Worm (Caenorhabditis elegans) whole organism, L1 larva: ENCODE measurements around the gene srbc-2.

Source experiments
- C04F5.9 ChIP-seq: sonication (generic microtip); optimal IDR thresholded peaks from 2 replicates; lab custom pipeline; 2016; ENCODE audit warnings: missing genetic modification characterization, missing compliant biosample characterization
- C16A3.4 ChIP-seq: fragments of 150-350 bp; optimal IDR thresholded peaks from 2 replicates; lab custom pipeline; 2014; ENCODE audit warnings: missing biosample characterization, missing genetic modification characterization
- C34B4.2 ChIP-seq: sonication (generic microtip); optimal IDR thresholded peaks from 2 replicates; lab custom pipeline; 2017; ENCODE audit warnings: mild to moderate bottlenecking, missing genetic modification characterization, missing compliant biosample characterization
- F16B12.6 ChIP-seq: fragments of 150-350 bp; optimal IDR thresholded peaks from 2 replicates; lab custom pipeline; 2014; ENCODE audit warnings: missing biosample characterization, missing genetic modification characterization
- aha-1 ChIP-seq: fragments of 150-350 bp; optimal IDR thresholded peaks from 2 replicates; lab custom pipeline; 2014; ENCODE audit warnings: missing biosample characterization, missing genetic modification characterization
- aly-2 ChIP-seq: fragments of 150-350 bp; optimal IDR thresholded peaks from 2 replicates; lab custom pipeline; 2014; ENCODE audit warnings: missing biosample characterization, missing genetic modification characterization
- ama-1 ChIP-seq: fragments of 150-350 bp; optimal IDR thresholded peaks from 2 replicates; lab custom pipeline; 2014
- blmp-1 ChIP-seq: fragments of 150-350 bp; optimal IDR thresholded peaks from 2 replicates; lab custom pipeline; 2014; ENCODE audit warnings: missing biosample characterization, missing genetic modification characterization
- ceh-63 ChIP-seq: fragments of 200-800 bp; sonication (Bioruptor generic); optimal IDR thresholded peaks from 2 replicates; lab custom pipeline; 2018; ENCODE audit warnings: mild to moderate bottlenecking, missing genetic modification characterization, missing compliant biosample characterization
- ceh-8 ChIP-seq: fragments of 200-800 bp; sonication (Bioruptor generic); optimal IDR thresholded peaks from 2 replicates; lab custom pipeline; 2018; ENCODE audit warnings: mild to moderate bottlenecking, missing genetic modification characterization, moderate library complexity, missing compliant biosample characterization
- ceh-82 ChIP-seq, 3 experiments: fragments of 150-350 bp in 1 of 3; sonication (generic microtip) in 2 of 3; optimal IDR thresholded peaks; 2 replicates each; lab custom pipeline; 2014 to 2017; ENCODE audit warnings: missing biosample characterization in 3 of 3, missing genetic modification characterization in 3 of 3
- ceh-88 ChIP-seq: fragments of 200-800 bp; sonication (Bioruptor generic); IDR thresholded peaks from 2 replicates; pipeline ENCODE4 v1.3.6; 2022; ENCODE audit warnings: missing genetic modification characterization, missing compliant biosample characterization
- ceh-90 ChIP-seq: sonication (generic microtip); optimal IDR thresholded peaks from 2 replicates; lab custom pipeline; 2016; ENCODE audit warnings: missing genetic modification characterization, missing compliant biosample characterization
- ces-1 ChIP-seq: fragments of 150-350 bp; optimal IDR thresholded peaks from 2 replicates; lab custom pipeline; 2014; ENCODE audit warnings: missing biosample characterization, missing genetic modification reagents, missing genetic modification characterization
- dpl-1 ChIP-seq, 3 experiments: fragments of 150-350 bp in 2 of 3; sonication (generic microtip) in 1 of 3; optimal IDR thresholded peaks; 2 replicates each; lab custom pipeline; 2014 to 2017; ENCODE audit warnings: missing biosample characterization in 3 of 3, missing genetic modification characterization in 3 of 3, missing genetic modification reagents in 3 of 3
- efl-1 ChIP-seq, 4 experiments: fragments of 150-350 bp; optimal IDR thresholded peaks in 3 of 4; peaks in 1 of 4; 1 replicate in 1 of 4; 2 replicates in 3 of 4; lab custom pipeline; 2014; ENCODE audit warnings: missing biosample characterization in 2 of 4, missing genetic modification characterization in 2 of 4, missing genetic modification reagents in 2 of 4
- efl-3 ChIP-seq: fragments of 200-800 bp; sonication (Bioruptor generic); optimal IDR thresholded peaks from 2 replicates; lab custom pipeline; 2018; ENCODE audit warnings: mild to moderate bottlenecking, missing genetic modification characterization, missing compliant biosample characterization
- egl-13 ChIP-seq: sonication (generic microtip); optimal IDR thresholded peaks from 2 replicates; lab custom pipeline; 2016; ENCODE audit warnings: missing genotype, missing genetic modification reagents, missing genetic modification characterization, missing compliant biosample characterization
- elt-2 ChIP-seq: sonication (generic microtip); optimal IDR thresholded peaks from 2 replicates; lab custom pipeline; 2016; ENCODE audit warnings: missing genetic modification characterization, mild to moderate bottlenecking, inconsistent platforms, missing compliant biosample characterization, missing genetic modification reagents
- elt-3 ChIP-seq, 6 experiments: fragments of 150-350 bp in 1 of 6; sonication (generic microtip); optimal IDR thresholded peaks; 2 replicates each; lab custom pipeline; 2017 to 2018; ENCODE audit warnings: missing biosample characterization in 6 of 6, missing genetic modification characterization in 6 of 6, inconsistent platforms in 1 of 6
- fkh-4 ChIP-seq: sonication (generic microtip); optimal IDR thresholded peaks from 2 replicates; lab custom pipeline; 2016; ENCODE audit warnings: missing compliant biosample characterization, missing genetic modification characterization, borderline replicate concordance
- fkh-8 ChIP-seq: sonication (generic microtip); optimal IDR thresholded peaks from 2 replicates; lab custom pipeline; 2016; ENCODE audit warnings: mild to moderate bottlenecking, missing genetic modification characterization, missing compliant biosample characterization
- grh-1 ChIP-seq: fragments of 200-800 bp; sonication (Bioruptor generic); IDR thresholded peaks from 2 replicates; pipeline ENCODE4 v1.3.6; 2022; ENCODE audit warnings: missing genetic modification reagents, missing genetic modification characterization, missing compliant biosample characterization
- hlh-4 ChIP-seq: sonication (generic microtip); optimal IDR thresholded peaks from 2 replicates; lab custom pipeline; 2016; ENCODE audit warnings: mild to moderate bottlenecking, missing genetic modification characterization, missing compliant biosample characterization
- hpl-2 ChIP-seq: fragments of 150-350 bp; optimal IDR thresholded peaks from 2 replicates; lab custom pipeline; 2014; ENCODE audit warnings: missing biosample characterization, missing genetic modification reagents, missing genetic modification characterization
- irx-1 ChIP-seq: sonication (generic microtip); optimal IDR thresholded peaks from 2 replicates; lab custom pipeline; 2016; ENCODE audit warnings: missing genetic modification characterization, missing compliant biosample characterization
- isw-1 ChIP-seq: fragments of 200-800 bp; sonication (Bioruptor generic); IDR thresholded peaks from 2 replicates; pipeline ENCODE4 v1.3.6; 2022; ENCODE audit warnings: missing genetic modification characterization, missing compliant biosample characterization
- jun-1 ChIP-seq: fragments of 150-350 bp; optimal IDR thresholded peaks from 2 replicates; lab custom pipeline; 2014; ENCODE audit warnings: missing biosample characterization, missing genetic modification reagents, missing genetic modification characterization
- lin-13 ChIP-seq: fragments of 150-350 bp; optimal IDR thresholded peaks from 2 replicates; lab custom pipeline; 2014; ENCODE audit warnings: missing biosample characterization, missing genetic modification reagents, missing genetic modification characterization
- lin-15B ChIP-seq: fragments of 150-350 bp; sonication (generic microtip); optimal IDR thresholded peaks from 3 replicates; lab custom pipeline; 2014; ENCODE audit warnings: missing biosample characterization, missing genetic modification characterization
- lin-39 ChIP-seq: fragments of 150-350 bp; optimal IDR thresholded peaks from 2 replicates; lab custom pipeline; 2014; ENCODE audit warnings: missing biosample characterization, missing genetic modification reagents, missing genetic modification characterization
- mdl-1 ChIP-seq, 2 experiments: fragments of 150-350 bp; optimal IDR thresholded peaks; 2 replicates each; lab custom pipeline; 2014 to 2017; ENCODE audit warnings: missing biosample characterization in 2 of 2, missing genetic modification characterization in 2 of 2, inconsistent platforms in 1 of 2
- mef-2 ChIP-seq: fragments of 150-350 bp; optimal IDR thresholded peaks from 2 replicates; lab custom pipeline; 2014; ENCODE audit warnings: missing biosample characterization, missing genetic modification characterization
- nhr-11 ChIP-seq: fragments of 150-350 bp; optimal IDR thresholded peaks from 2 replicates; lab custom pipeline; 2014; ENCODE audit warnings: missing biosample characterization, missing genetic modification characterization
- nhr-12 ChIP-seq: sonication (generic microtip); optimal IDR thresholded peaks from 2 replicates; lab custom pipeline; 2017; ENCODE audit warnings: missing biosample characterization, missing genetic modification characterization
- nhr-19 ChIP-seq: fragments of 200-800 bp; sonication (Bioruptor generic); conservative IDR thresholded peaks from 2 replicates; pipeline ENCODE4 v1.3.6; 2022; ENCODE audit warnings: missing genetic modification characterization, missing compliant biosample characterization
- nhr-237 ChIP-seq: fragments of 150-350 bp; optimal IDR thresholded peaks from 2 replicates; lab custom pipeline; 2014; ENCODE audit warnings: missing biosample characterization, missing genetic modification characterization
- nhr-28 ChIP-seq: fragments of 150-350 bp; optimal IDR thresholded peaks from 2 replicates; lab custom pipeline; 2014; ENCODE audit warnings: missing biosample characterization, missing genetic modification characterization
- nhr-71 ChIP-seq: sonication (generic microtip); optimal IDR thresholded peaks from 2 replicates; lab custom pipeline; 2016; ENCODE audit warnings: mild to moderate bottlenecking, missing genetic modification characterization, moderate library complexity, missing compliant biosample characterization
- nhr-85 ChIP-seq: sonication (generic microtip); peaks from one replicate; lab custom pipeline; 2016; ENCODE audit warnings: missing genetic modification characterization, inconsistent platforms, missing compliant biosample characterization
- rnt-1 ChIP-seq: sonication (generic microtip); optimal IDR thresholded peaks from 2 replicates; lab custom pipeline; 2016; ENCODE audit warnings: mild to moderate bottlenecking, missing genetic modification characterization, moderate library complexity, missing compliant biosample characterization
- skn-1 ChIP-seq: fragments of 150-350 bp; optimal IDR thresholded peaks from 2 replicates; lab custom pipeline; 2014; ENCODE audit warnings: missing biosample characterization, missing genetic modification characterization
- snpc-4 ChIP-seq: fragments of 150-350 bp; optimal IDR thresholded peaks from 2 replicates; lab custom pipeline; 2014; ENCODE audit warnings: missing biosample characterization, missing genetic modification characterization
- snu-23 ChIP-seq: sonication (generic microtip); optimal IDR thresholded peaks from 2 replicates; lab custom pipeline; 2016; ENCODE audit warnings: missing genetic modification characterization, missing compliant biosample characterization
- sox-4 ChIP-seq: sonication (generic microtip); optimal IDR thresholded peaks from 2 replicates; lab custom pipeline; 2016; ENCODE audit warnings: missing genetic modification characterization, missing compliant biosample characterization
- sup-37 ChIP-seq: fragments of 200-800 bp; sonication (Bioruptor generic); optimal IDR thresholded peaks from 2 replicates; lab custom pipeline; 2018; ENCODE audit warnings: mild to moderate bottlenecking, missing genetic modification characterization, missing compliant biosample characterization
- swsn-7 ChIP-seq: sonication (generic microtip); optimal IDR thresholded peaks from 2 replicates; lab custom pipeline; 2016; ENCODE audit warnings: missing genetic modification characterization, missing compliant biosample characterization
- tbx-2 ChIP-seq: sonication (generic microtip); optimal IDR thresholded peaks from 2 replicates; lab custom pipeline; 2016; ENCODE audit warnings: missing genetic modification characterization, missing compliant biosample characterization
- tlp-1 ChIP-seq: fragments of 150-350 bp; optimal IDR thresholded peaks from 2 replicates; lab custom pipeline; 2014; ENCODE audit warnings: missing biosample characterization, missing genetic modification characterization
- unc-130 ChIP-seq: fragments of 150-350 bp; optimal IDR thresholded peaks from 2 replicates; lab custom pipeline; 2017; ENCODE audit warnings: missing biosample characterization, missing genetic modification characterization, inconsistent platforms
- unc-30 ChIP-seq: sonication (generic microtip); optimal IDR thresholded peaks from 2 replicates; lab custom pipeline; 2017; ENCODE audit warnings: missing biosample characterization, missing genetic modification characterization
- unc-86 ChIP-seq: sonication (generic microtip); optimal IDR thresholded peaks from 2 replicates; lab custom pipeline; 2016; ENCODE audit warnings: missing genetic modification characterization, missing compliant biosample characterization
- xbp-1 ChIP-seq: sonication (generic microtip); optimal IDR thresholded peaks from 2 replicates; lab custom pipeline; 2016; ENCODE audit warnings: missing genetic modification characterization, missing compliant biosample characterization
- zag-1 ChIP-seq: fragments of 150-350 bp; optimal IDR thresholded peaks from 2 replicates; lab custom pipeline; 2014; ENCODE audit warnings: missing biosample characterization, missing genetic modification characterization
- ztf-11 ChIP-seq, 2 experiments: sonication (generic microtip); optimal IDR thresholded peaks; 2 replicates each; lab custom pipeline; 2016 to 2017; ENCODE audit warnings: missing genetic modification characterization in 2 of 2, missing biosample characterization in 1 of 2, missing compliant biosample characterization in 1 of 2

The srbc-2 gene

ce11 chrV:3388299-3388698 lies 11.4 kb upstream of the srbc-2 start (continued):
- TF ChIP-seq ama-1 (lab: Kevin White, UChicago) = no peak
- no peak for TF ChIP-seq C16A3.4 (tag; lab: Kevin White, UChicago)
- TF ChIP-seq ceh-63 (GFP tag; lab: Kevin White, UChicago) = no peak
- TF ChIP-seq mdl-1 (tag; optimal IDR thresholded peaks at IDR 0.05; lab: Kevin White, UChicago) = no peak
- no peak for TF ChIP-seq C34B4.2 (tag; lab: Kevin White, UChicago)
- TF ChIP-seq aly-2 (tag; lab: Kevin White, UChicago) = no peak
- no peak for TF ChIP-seq mef-2 (tag; lab: Kevin White, UChicago)
- TF ChIP-seq unc-30 (tag; lab: Kevin White, UChicago) = no peak
- no peak for TF ChIP-seq fkh-4 (tag; lab: Kevin White, UChicago)
- TF ChIP-seq zag-1 = no peak
- no peak for TF ChIP-seq ces-1 (GFP tag; lab: Kevin White, UChicago)
- no peak for TF ChIP-seq C04F5.9 (tag; lab: Kevin White, UChicago)
- TF ChIP-seq nhr-19 (GFP tag; lab: Robert Waterston, UW) = peak; percentile 53
- TF ChIP-seq tbx-2 (tag; lab: Kevin White, UChicago) = no peak
- TF ChIP-seq nhr-11 (tag; lab: Kevin White, UChicago) = no peak
- TF ChIP-seq xbp-1 (tag; lab: Kevin White, UChicago) = no peak
- TF ChIP-seq nhr-71 (tag; lab: Kevin White, UChicago) = peak; percentile 52
- TF ChIP-seq ceh-82 (tag; optimal IDR thresholded peaks at IDR 0.05; lab: Kevin White, UChicago) = no peak
- TF ChIP-seq fkh-8 = no peak
- no peak for TF ChIP-seq efl-3 (GFP tag; lab: Kevin White, UChicago)
- no peak for TF ChIP-seq ceh-88 (GFP tag; lab: Robert Waterston, UW)
- no peak for TF ChIP-seq aha-1 (tag; lab: Kevin White, UChicago)
- peak; percentile 42 for TF ChIP-seq snu-23 (GFP tag; lab: Kevin White, UChicago)
- TF ChIP-seq ceh-90 (tag; lab: Kevin White, UChicago) = no peak
- no peak for TF ChIP-seq unc-130 (tag; lab: Kevin White, UChicago)
- TF ChIP-seq isw-1 (GFP tag; lab: Robert Waterston, UW) = no peak
- no peak for TF ChIP-seq grh-1 (GFP tag; lab: Robert Waterston, UW)
- no peak for TF ChIP-seq hpl-2 (GFP tag; lab: Kevin White, UChicago)
- no peak for TF ChIP-seq irx-1 (tag; lab: Kevin White, UChicago)
- no peak for TF ChIP-seq unc-86 (tag; lab: Kevin White, UChicago)
- no peak for TF ChIP-seq lin-15B
- TF ChIP-seq tlp-1 (tag; lab: Kevin White, UChicago) = no peak
- no peak for TF ChIP-seq F16B12.6 (tag; lab: Kevin White, UChicago)
- no peak for TF ChIP-seq swsn-7 (tag; lab: Kevin White, UChicago)
- TF ChIP-seq sox-4 (tag; lab: Kevin White, UChicago) = no peak
- peak; percentile 58 for TF ChIP-seq rnt-1
- TF ChIP-seq blmp-1 (tag; lab: Kevin White, UChicago) = peak; percentile 26
- no peak for TF ChIP-seq jun-1 (tag; lab: Kevin White, UChicago)
- TF ChIP-seq nhr-28 = no peak
- no peak for TF ChIP-seq sup-37 (GFP tag; lab: Kevin White, UChicago)
- no peak for TF ChIP-seq ceh-8 (GFP tag; lab: Kevin White, UChicago)
- TF ChIP-seq dpl-1 (GFP tag; optimal IDR thresholded peaks at IDR 0.05; lab: Kevin White, UChicago) = peak in 2 of 3 experiments; percentile 15 to 17
- no peak for TF ChIP-seq hlh-4 (tag; lab: Kevin White, UChicago)
- TF ChIP-seq efl-1 (optimal IDR thresholded peaks at IDR 0.05; lab: Kevin White, UChicago) = peak; percentile 15 to 17
- TF ChIP-seq efl-1 (GFP tag; optimal IDR thresholded peaks at IDR 0.05 in 1 of 2; lab: Kevin White, UChicago) = no peak
- no peak for TF ChIP-seq lin-13 (GFP tag; lab: Kevin White, UChicago)
- TF ChIP-seq snpc-4 (tag; lab: Kevin White, UChicago) = no peak
- no peak for TF ChIP-seq egl-13 (tag; lab: Kevin White, UChicago)
- TF ChIP-seq skn-1 = no peak
- no peak for TF ChIP-seq nhr-12 (tag; lab: Kevin White, UChicago)
- no peak for TF ChIP-seq ztf-11 (tag; optimal IDR thresholded peaks at IDR 0.05; lab: Kevin White, UChicago)
- TF ChIP-seq lin-39 (tag; lab: Kevin White, UChicago) = no peak
- peak; percentile 49 for TF ChIP-seq nhr-85
- no peak for TF ChIP-seq elt-2 (tag; lab: Kevin White, UChicago)
- no peak for TF ChIP-seq elt-3 (tag; optimal IDR thresholded peaks at IDR 0.05; lab: Kevin White, UChicago)
- no peak for TF ChIP-seq nhr-237 (tag; lab: Kevin White, UChicago)
